Worm (Caenorhabditis elegans): ENCODE data around the gene lec-4.

DNA sequence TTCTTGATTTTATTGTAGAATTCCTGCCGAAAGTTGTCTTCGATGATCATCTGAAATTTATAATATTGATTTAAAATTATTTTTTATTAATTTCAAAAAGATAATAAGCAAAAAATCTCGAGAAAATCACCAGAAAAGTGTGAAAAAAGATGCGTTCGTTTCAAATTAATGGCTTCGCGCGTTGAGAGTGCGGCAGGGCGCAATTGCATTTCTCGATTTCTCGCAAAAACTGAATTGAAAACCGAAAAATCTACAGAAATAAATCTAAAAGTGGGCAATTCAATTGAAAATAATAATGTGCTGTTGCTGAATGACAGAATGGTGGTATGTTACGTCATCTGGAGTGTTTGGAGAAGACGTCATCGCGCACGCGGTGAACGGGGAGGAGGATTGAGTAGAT, 38.1 kb downstream of the lec-4 start, which contains the start of gene evl-18:
- TF ChIP-seq him-1 (tag; optimal IDR thresholded peaks at IDR 0.05) (no peak), dao-5 (tag; optimal IDR thresholded peaks at IDR 0.05) (no peak), W03F9.2 (tag; optimal IDR thresholded peaks at IDR 0.05) (no peak)

Measured in whole organism, L4/young adult.